Worm (Caenorhabditis elegans) whole organism, L3 larva: ENCODE data around the gene Y38H8A.1.

Experiments used
- ZK546.5 ChIP-seq: sonication (generic microtip); optimal IDR thresholded peaks from 2 replicates; lab custom pipeline; 2017; ENCODE audit warnings: missing biosample characterization, missing genetic modification characterization
- aly-2 ChIP-seq: fragments of 150-350 bp; optimal IDR thresholded peaks from 2 replicates; lab custom pipeline; 2014; ENCODE audit warnings: missing biosample characterization, missing genetic modification characterization
- ama-1 ChIP-seq: fragments of 150-350 bp; optimal IDR thresholded peaks from 2 replicates; lab custom pipeline; 2018
- ceh-16 ChIP-seq: sonication (generic microtip); optimal IDR thresholded peaks from 2 replicates; lab custom pipeline; 2017; ENCODE audit warnings: missing biosample characterization, missing genetic modification characterization
- ceh-28 ChIP-seq: fragments of 150-350 bp; optimal IDR thresholded peaks from 2 replicates; lab custom pipeline; 2014; ENCODE audit warnings: missing biosample characterization, missing genetic modification reagents, missing genetic modification characterization
- ceh-82 ChIP-seq: fragments of 150-350 bp; optimal IDR thresholded peaks from 2 replicates; lab custom pipeline; 2014; ENCODE audit warnings: missing biosample characterization, missing genetic modification characterization
- daf-12 ChIP-seq: fragments of 150-350 bp; optimal IDR thresholded peaks from 2 replicates; lab custom pipeline; 2014; ENCODE audit warnings: missing biosample characterization, missing genetic modification reagents, missing genetic modification characterization
- egl-27 ChIP-seq: sonication (generic microtip); optimal IDR thresholded peaks from 4 replicates; lab custom pipeline; 2017; ENCODE audit warnings: missing biosample characterization, missing genetic modification reagents, missing genetic modification characterization
- egl-5 ChIP-seq: fragments of 150-350 bp; optimal IDR thresholded peaks from 2 replicates; lab custom pipeline; 2017; ENCODE audit warnings: missing biosample characterization, missing genetic modification reagents, missing genetic modification characterization, inconsistent platforms
- elt-1 ChIP-seq: fragments of 150-350 bp; optimal IDR thresholded peaks from 2 replicates; lab custom pipeline; 2014; ENCODE audit warnings: missing biosample characterization, missing genetic modification characterization
- elt-3 ChIP-seq, 3 experiments: fragments of 150-350 bp in 1 of 3; sonication (generic microtip) in 2 of 3; optimal IDR thresholded peaks; 2 replicates in 2 of 3; 4 replicates in 1 of 3; lab custom pipeline; 2014 to 2017; ENCODE audit warnings: missing biosample characterization in 3 of 3, missing genetic modification characterization in 3 of 3
- eor-1 ChIP-seq, 2 experiments: fragments of 150-350 bp; optimal IDR thresholded peaks; 2 replicates each; lab custom pipeline; 2014 to 2018; ENCODE audit warnings: missing biosample characterization in 2 of 2, missing genetic modification characterization in 2 of 2
- fkh-10 ChIP-seq: sonication (generic microtip); optimal IDR thresholded peaks from 2 replicates; lab custom pipeline; 2017; ENCODE audit warnings: missing biosample characterization, missing genetic modification reagents, missing genetic modification characterization
- fkh-2 ChIP-seq: fragments of 150-350 bp; optimal IDR thresholded peaks from 2 replicates; lab custom pipeline; 2014; ENCODE audit warnings: missing biosample characterization, missing genetic modification reagents, missing genetic modification characterization
- fos-1 ChIP-seq: fragments of 150-350 bp; optimal IDR thresholded peaks from 2 replicates; lab custom pipeline; 2014; ENCODE audit warnings: missing biosample characterization, missing genetic modification characterization
- hmg-11 ChIP-seq: sonication (generic microtip); optimal IDR thresholded peaks from 2 replicates; lab custom pipeline; 2016; ENCODE audit warnings: missing genetic modification characterization, missing compliant biosample characterization
- jun-1 ChIP-seq: fragments of 150-350 bp; optimal IDR thresholded peaks from 2 replicates; lab custom pipeline; 2014; ENCODE audit warnings: missing biosample characterization, missing genetic modification reagents, missing genetic modification characterization
- lin-15B ChIP-seq: fragments of 150-350 bp; optimal IDR thresholded peaks from 2 replicates; lab custom pipeline; 2014; ENCODE audit warnings: missing biosample characterization, missing genetic modification characterization
- lsy-12 ChIP-seq: sonication (generic microtip); optimal IDR thresholded peaks from 2 replicates; lab custom pipeline; 2016; ENCODE audit warnings: mild to moderate bottlenecking, missing genetic modification characterization, missing compliant biosample characterization
- mdl-1 ChIP-seq: fragments of 150-350 bp; optimal IDR thresholded peaks from 2 replicates; lab custom pipeline; 2014; ENCODE audit warnings: missing biosample characterization, missing genetic modification characterization
- nfya-1 ChIP-seq: sonication (generic microtip); optimal IDR thresholded peaks from 2 replicates; lab custom pipeline; 2017; ENCODE audit warnings: missing genetic modification characterization, mild to moderate bottlenecking, missing compliant biosample characterization, antibody characterized with exemption, moderate library complexity; ENCODE audit not compliant: insufficient read depth
- nhr-11 ChIP-seq: fragments of 150-350 bp; optimal IDR thresholded peaks from 2 replicates; lab custom pipeline; 2014; ENCODE audit warnings: missing biosample characterization, missing genetic modification characterization
- nhr-12 ChIP-seq: fragments of 150-350 bp; optimal IDR thresholded peaks from 2 replicates; lab custom pipeline; 2014; ENCODE audit warnings: missing biosample characterization, missing genetic modification characterization
- nhr-23 ChIP-seq: fragments of 150-350 bp; optimal IDR thresholded peaks from 2 replicates; lab custom pipeline; 2014; ENCODE audit warnings: missing biosample characterization, missing genetic modification reagents, missing genetic modification characterization
- nhr-237 ChIP-seq: fragments of 150-350 bp; optimal IDR thresholded peaks from 2 replicates; lab custom pipeline; 2014; ENCODE audit warnings: missing biosample characterization, missing genetic modification characterization
- nhr-28 ChIP-seq: fragments of 150-350 bp; optimal IDR thresholded peaks from 2 replicates; lab custom pipeline; 2014; ENCODE audit warnings: missing biosample characterization, missing genetic modification characterization
- nhr-43 ChIP-seq: sonication (generic microtip); optimal IDR thresholded peaks from 2 replicates; lab custom pipeline; 2016; ENCODE audit warnings: mild to moderate bottlenecking, missing genetic modification characterization, missing compliant biosample characterization; ENCODE audit not compliant: poor library complexity, severe bottlenecking
- nhr-67 ChIP-seq: fragments of 150-350 bp; optimal IDR thresholded peaks from 2 replicates; lab custom pipeline; 2014; ENCODE audit warnings: missing biosample characterization, missing genetic modification characterization
- nhr-76 ChIP-seq: fragments of 150-350 bp; sonication (generic microtip); optimal IDR thresholded peaks from 5 replicates; lab custom pipeline; 2014; ENCODE audit warnings: missing biosample characterization, missing genetic modification characterization
- nhr-77 ChIP-seq: fragments of 150-350 bp; optimal IDR thresholded peaks from 2 replicates; lab custom pipeline; 2014; ENCODE audit warnings: missing biosample characterization, missing genetic modification characterization
- pha-4 ChIP-seq: fragments of 150-350 bp; optimal IDR thresholded peaks from 2 replicates; lab custom pipeline; 2014; ENCODE audit warnings: missing biosample characterization, missing genetic modification reagents, missing genetic modification characterization
- sea-2 ChIP-seq: fragments of 150-350 bp; sonication (generic microtip); optimal IDR thresholded peaks from 4 replicates; lab custom pipeline; 2014; ENCODE audit warnings: missing biosample characterization, missing genetic modification reagents, missing genetic modification characterization
- skn-1 ChIP-seq: fragments of 150-350 bp; optimal IDR thresholded peaks from 2 replicates; lab custom pipeline; 2014; ENCODE audit warnings: missing biosample characterization, missing genetic modification characterization
- snpc-4 ChIP-seq: fragments of 150-350 bp; optimal IDR thresholded peaks from 2 replicates; lab custom pipeline; 2014; ENCODE audit warnings: missing biosample characterization, missing genetic modification characterization
- tbx-2 ChIP-seq: sonication (generic microtip); optimal IDR thresholded peaks from 2 replicates; lab custom pipeline; 2016; ENCODE audit warnings: mild to moderate bottlenecking, missing genetic modification characterization, missing compliant biosample characterization
- zag-1 ChIP-seq: fragments of 150-350 bp; optimal IDR thresholded peaks from 2 replicates; lab custom pipeline; 2014; ENCODE audit warnings: missing biosample characterization, missing genetic modification characterization
- ztf-4 ChIP-seq: fragments of 150-350 bp; optimal IDR thresholded peaks from 2 replicates; lab custom pipeline; 2014; ENCODE audit warnings: missing biosample characterization, missing genetic modification characterization

Y38H8A.1 gene

ce11 chrIV:13465797-13466196 is 16.8 kb upstream of the Y38H8A.1 start, which contains the start of gene fezf-1:
fezf-1 (plus strand) TSS chrIV:13466097.
- no peak for TF ChIP-seq daf-12 (tag; lab: Kevin White, UChicago)
- no peak for TF ChIP-seq eor-1 (tag; optimal IDR thresholded peaks at IDR 0.05; lab: Kevin White, UChicago)
- TF ChIP-seq ZK546.5, result no peak
- no peak for TF ChIP-seq zag-1 (tag; lab: Kevin White, UChicago)
- TF ChIP-seq mdl-1 (tag; lab: Kevin White, UChicago), result no peak
- TF ChIP-seq tbx-2 (tag; lab: Kevin White, UChicago), result no peak
- no peak for TF ChIP-seq fos-1
- TF ChIP-seq nfya-1 (tag; lab: Kevin White, UChicago), result no peak
- TF ChIP-seq ztf-4 (tag; lab: Kevin White, UChicago), result no peak
- TF ChIP-seq skn-1, result no peak
- no peak for TF ChIP-seq nhr-28 (tag; lab: Kevin White, UChicago)
- no peak for TF ChIP-seq egl-27
- TF ChIP-seq nhr-77 (tag; lab: Kevin White, UChicago), result no peak
- TF ChIP-seq nhr-237 (tag; lab: Kevin White, UChicago), result no peak
- TF ChIP-seq sea-2 (GFP tag; lab: Kevin White, UChicago), result no peak
- TF ChIP-seq, all 47 proteins: peak for 0

ce11 chrIV:13472011-13472410 is 10.6 kb upstream of the Y38H8A.1 start, which contains the start of the genes ttbk-8.1 and Y38H8A.4:
ttbk-8.1 (plus strand) TSS chrIV:13472311.
Y38H8A.4 (minus strand) TSS chrIV:13472376.
- TF ChIP-seq nhr-76 (tag; lab: Kevin White, UChicago), result no peak
- TF ChIP-seq elt-1 (tag; lab: Kevin White, UChicago), result no peak
- TF ChIP-seq fos-1, result no peak
- TF ChIP-seq ama-1 (lab: Kevin White, UChicago), result no peak
- TF ChIP-seq tbx-2 (tag; lab: Kevin White, UChicago), result no peak
- TF ChIP-seq sea-2 (GFP tag; lab: Kevin White, UChicago), result no peak
- no peak for TF ChIP-seq hmg-11
- no peak for TF ChIP-seq jun-1 (tag; lab: Kevin White, UChicago)
- TF ChIP-seq nhr-67, result no peak
- no peak for TF ChIP-seq ztf-4 (tag; lab: Kevin White, UChicago)
- no peak for TF ChIP-seq fkh-2
- TF ChIP-seq pha-4 (tag; lab: Kevin White, UChicago), result no peak
- no peak for TF ChIP-seq ceh-28 (tag; lab: Kevin White, UChicago)
- no peak for TF ChIP-seq nhr-11 (tag; lab: Kevin White, UChicago)
- TF ChIP-seq, all 47 proteins: peak for 0

- TF ChIP-seq lsy-12 (no peak), lin-15B (tag; lab: Kevin White, UChicago) (no peak), fkh-10 (GFP tag; lab: Kevin White, UChicago) (no peak), nhr-77 (tag; lab: Kevin White, UChicago) (no peak), nhr-43 (tag; lab: Kevin White, UChicago) (no peak), egl-5 (tag; lab: Kevin White, UChicago) (no peak), fos-1 (no peak), zag-1 (tag; lab: Kevin White, UChicago) (no peak), ama-1 (lab: Kevin White, UChicago) (no peak), elt-3 (tag; optimal IDR thresholded peaks at IDR 0.05; lab: Kevin White, UChicago) (no peak), sea-2 (GFP tag; lab: Kevin White, UChicago) (no peak), ceh-82 (tag; lab: Kevin White, UChicago) (no peak), ceh-16 (tag; lab: Kevin White, UChicago) (no peak), nhr-23 (tag; lab: Kevin White, UChicago) (no peak), aly-2 (tag; lab: Kevin White, UChicago) (no peak), jun-1 (tag; lab: Kevin White, UChicago) (no peak), ceh-28 (tag; lab: Kevin White, UChicago) (no peak), snpc-4 (tag; lab: Kevin White, UChicago) (no peak), mdl-1 (tag; lab: Kevin White, UChicago) (no peak), nhr-237 (tag; lab: Kevin White, UChicago) (no peak)
Measured at ce11 chrIV:13474132-13474531, 8.4 kb upstream of the Y38H8A.1 start, which contains the start of gene Y38H8A.2. Y38H8A.2 (plus strand) TSS chrIV:13474432.

ce11 chrIV:13483596-13483995 is 1.0 kb downstream of the Y38H8A.1 start:
- TF ChIP-seq sea-2 (GFP tag; lab: Kevin White, UChicago) (no peak), elt-3 (tag; optimal IDR thresholded peaks at IDR 0.05; lab: Kevin White, UChicago) (no peak), ceh-16 (tag; lab: Kevin White, UChicago) (no peak), nhr-67 (no peak), tbx-2 (tag; lab: Kevin White, UChicago) (no peak), nhr-11 (tag; lab: Kevin White, UChicago) (no peak), fos-1 (no peak), hmg-11 (no peak), nhr-12 (tag; lab: Kevin White, UChicago) (no peak), nhr-77 (tag; lab: Kevin White, UChicago) (no peak)
